Worm (Caenorhabditis elegans) whole organism, young adult: ENCODE results near the gene ceh-86.

Experiments
- B0336.3 ChIP-seq: fragments of 200-800 bp; sonication (Bioruptor generic); IDR thresholded peaks from 2 replicates; pipeline ENCODE4 v1.3.6; 2022; ENCODE audit warnings: missing genetic modification characterization, missing compliant biosample characterization
- F22D6.2 ChIP-seq: sonication (generic microtip); optimal IDR thresholded peaks from 2 replicates; lab custom pipeline; 2016; ENCODE audit warnings: mild to moderate bottlenecking, missing genetic modification characterization, missing compliant biosample characterization
- F23B12.7 ChIP-seq: sonication (generic microtip); optimal IDR thresholded peaks from 2 replicates; lab custom pipeline; 2017; ENCODE audit warnings: missing genetic modification characterization, mild to moderate bottlenecking, missing compliant biosample characterization, antibody characterized with exemption, moderate library complexity; ENCODE audit not compliant: insufficient read depth
- F49E8.2 ChIP-seq: sonication (generic microtip); optimal IDR thresholded peaks from 3 replicates; lab custom pipeline; 2017; ENCODE audit warnings: missing genetic modification characterization, mild to moderate bottlenecking, missing compliant biosample characterization, antibody characterized with exemption, moderate library complexity; ENCODE audit not compliant: insufficient read depth
- F52B5.7 ChIP-seq: sonication (generic microtip); optimal IDR thresholded peaks from 2 replicates; lab custom pipeline; 2016; ENCODE audit warnings: mild to moderate bottlenecking, missing genetic modification characterization, missing compliant biosample characterization
- K11D2.4 ChIP-seq: fragments of 200-800 bp; sonication (Bioruptor generic); IDR thresholded peaks from 2 replicates; pipeline ENCODE4 v1.3.6; 2022; ENCODE audit warnings: missing genetic modification reagents, missing genetic modification characterization, missing compliant biosample characterization
- Y53F4B.3 ChIP-seq: fragments of 200-800 bp; sonication (Bioruptor generic); IDR thresholded peaks from 2 replicates; pipeline ENCODE4 v1.3.6; 2022; ENCODE audit warnings: missing genetic modification reagents, missing genetic modification characterization, missing compliant biosample characterization
- Y79H2A.3 ChIP-seq: fragments of 200-800 bp; sonication (Bioruptor generic); conservative IDR thresholded peaks from 2 replicates; pipeline ENCODE4 v1.3.6; 2022; ENCODE audit warnings: missing genetic modification reagents, missing genetic modification characterization, missing compliant biosample characterization
- Y95B8A.8 ChIP-seq: fragments of 200-800 bp; sonication (Bioruptor generic); IDR thresholded peaks from 2 replicates; pipeline ENCODE4 v1.3.6; 2022; ENCODE audit warnings: missing genetic modification reagents, missing genetic modification characterization, missing compliant biosample characterization
- aptf-2 ChIP-seq: fragments of 200-800 bp; sonication (Bioruptor generic); conservative IDR thresholded peaks from 2 replicates; pipeline ENCODE4 v1.3.6; 2022; ENCODE audit warnings: missing genetic modification reagents, missing genetic modification characterization, missing compliant biosample characterization
- attf-5 ChIP-seq: fragments of 200-800 bp; sonication (Bioruptor generic); optimal IDR thresholded peaks from 2 replicates; lab custom pipeline; 2018; ENCODE audit warnings: mild to moderate bottlenecking, missing genetic modification characterization, missing compliant biosample characterization
- attf-6 ChIP-seq: fragments of 200-800 bp; sonication (Bioruptor generic); IDR thresholded peaks from 2 replicates; pipeline ENCODE4 v1.3.6; 2022; ENCODE audit warnings: missing genetic modification reagents, missing genetic modification characterization, missing compliant biosample characterization
- bed-1 ChIP-seq: fragments of 200-800 bp; sonication (Bioruptor generic); IDR thresholded peaks from 2 replicates; pipeline ENCODE4 v1.3.6; 2022; ENCODE audit warnings: missing genetic modification reagents, missing genetic modification characterization, missing compliant biosample characterization
- ceh-27 ChIP-seq: fragments of 200-800 bp; sonication (Bioruptor generic); optimal IDR thresholded peaks from 2 replicates; lab custom pipeline; 2018; ENCODE audit warnings: mild to moderate bottlenecking, missing genetic modification characterization, moderate library complexity, missing compliant biosample characterization
- chd-7 ChIP-seq: sonication (generic microtip); optimal IDR thresholded peaks from 2 replicates; lab custom pipeline; 2016; ENCODE audit warnings: mild to moderate bottlenecking, missing genetic modification characterization, moderate library complexity, missing compliant biosample characterization
- efl-1 ChIP-seq: fragments of 150-350 bp; optimal IDR thresholded peaks from 2 replicates; lab custom pipeline; 2014; ENCODE audit warnings: missing biosample characterization, missing genetic modification reagents, missing genetic modification characterization
- egl-44 ChIP-seq: fragments of 200-800 bp; sonication (Bioruptor generic); IDR thresholded peaks from 2 replicates; pipeline ENCODE4 v1.3.6; 2022; ENCODE audit warnings: missing genetic modification reagents, missing genetic modification characterization, missing compliant biosample characterization
- ekl-4 ChIP-seq: fragments of 200-800 bp; sonication (Bioruptor generic); IDR thresholded peaks from 2 replicates; pipeline ENCODE4 v1.3.6; 2022; ENCODE audit warnings: missing genetic modification reagents, missing genetic modification characterization, missing compliant biosample characterization
- ets-4 ChIP-seq: fragments of 200-800 bp; sonication (Bioruptor generic); optimal IDR thresholded peaks from 2 replicates; lab custom pipeline; 2018; ENCODE audit warnings: mild to moderate bottlenecking, missing genetic modification characterization, missing compliant biosample characterization
- him-1 ChIP-seq: sonication (generic microtip); optimal IDR thresholded peaks from 2 replicates; lab custom pipeline; 2016; ENCODE audit warnings: missing genotype, missing genetic modification reagents, missing genetic modification characterization, missing compliant biosample characterization
- hlh-26 ChIP-seq: fragments of 200-800 bp; sonication (Bioruptor generic); conservative IDR thresholded peaks from 2 replicates; pipeline ENCODE4 v1.3.6; 2022; ENCODE audit warnings: missing genetic modification reagents, missing genetic modification characterization, missing compliant biosample characterization
- hsf-1 ChIP-seq: fragments of 200-800 bp; sonication (Bioruptor generic); IDR thresholded peaks from 2 replicates; pipeline ENCODE4 v1.3.6; 2022; ENCODE audit warnings: missing genetic modification reagents, missing genetic modification characterization, missing compliant biosample characterization
- lir-1 ChIP-seq: fragments of 200-800 bp; sonication (Bioruptor generic); conservative IDR thresholded peaks from 2 replicates; pipeline ENCODE4 v1.3.6; 2022; ENCODE audit warnings: missing genetic modification reagents, missing genetic modification characterization, missing compliant biosample characterization
- madf-10 ChIP-seq: sonication (generic microtip); optimal IDR thresholded peaks from 2 replicates; lab custom pipeline; 2016; ENCODE audit warnings: mild to moderate bottlenecking, missing genetic modification characterization, missing compliant biosample characterization
- madf-3 ChIP-seq: fragments of 200-800 bp; sonication (Bioruptor generic); IDR thresholded peaks from 2 replicates; pipeline ENCODE4 v1.3.6; 2022; ENCODE audit warnings: missing genetic modification reagents, missing genetic modification characterization, missing compliant biosample characterization
- madf-8 ChIP-seq: fragments of 200-800 bp; sonication (Bioruptor generic); conservative IDR thresholded peaks from 2 replicates; pipeline ENCODE4 v1.3.6; 2022; ENCODE audit warnings: missing genetic modification reagents, missing genetic modification characterization, missing compliant biosample characterization
- mcd-1 ChIP-seq: fragments of 200-800 bp; sonication (Bioruptor generic); IDR thresholded peaks from 2 replicates; pipeline ENCODE4 v1.3.6; 2022; ENCODE audit warnings: missing genetic modification reagents, missing genetic modification characterization, missing compliant biosample characterization
- mxl-1 ChIP-seq: sonication (generic microtip); optimal IDR thresholded peaks from 2 replicates; lab custom pipeline; 2016; ENCODE audit warnings: missing genetic modification characterization, missing compliant biosample characterization
- nfyb-1 ChIP-seq: fragments of 200-800 bp; sonication (Bioruptor generic); IDR thresholded peaks from 2 replicates; pipeline ENCODE4 v1.3.6; 2022; ENCODE audit warnings: missing genetic modification reagents, missing genetic modification characterization, missing compliant biosample characterization
- nhr-179 ChIP-seq: sonication (generic microtip); optimal IDR thresholded peaks from 2 replicates; lab custom pipeline; 2016; ENCODE audit warnings: mild to moderate bottlenecking, missing genetic modification characterization, missing compliant biosample characterization
- nhr-27 ChIP-seq: fragments of 200-800 bp; sonication (Bioruptor generic); optimal IDR thresholded peaks from 2 replicates; lab custom pipeline; 2018; ENCODE audit warnings: mild to moderate bottlenecking, missing genetic modification characterization, moderate library complexity, missing compliant biosample characterization
- rcor-1 ChIP-seq: fragments of 200-800 bp; sonication (Bioruptor generic); IDR thresholded peaks from 2 replicates; pipeline ENCODE4 v1.3.6; 2022; ENCODE audit warnings: missing genetic modification reagents, missing genetic modification characterization, missing compliant biosample characterization
- repo-1 ChIP-seq: sonication (generic microtip); optimal IDR thresholded peaks from 2 replicates; lab custom pipeline; 2017; ENCODE audit warnings: mild to moderate bottlenecking, missing genetic modification characterization, missing compliant biosample characterization
- rpc-1 ChIP-seq, 2 experiments: fragments of 150-350 bp in 1 of 2; sonication (generic microtip) in 1 of 2; optimal IDR thresholded peaks; 2 replicates each; lab custom pipeline; 2014 to 2018; ENCODE audit warnings: missing biosample characterization in 1 of 2, missing genetic modification characterization in 1 of 2, missing genetic modification reagents in 1 of 2, missing genotype in 1 of 2
- sea-2 ChIP-seq: fragments of 200-800 bp; sonication (Bioruptor generic); IDR thresholded peaks from 2 replicates; pipeline ENCODE4 v1.3.6; 2022; ENCODE audit warnings: missing genetic modification characterization, missing compliant biosample characterization
- snpc-1.1 ChIP-seq: sonication (generic microtip); optimal IDR thresholded peaks from 2 replicates; lab custom pipeline; 2017; ENCODE audit warnings: missing genetic modification characterization, mild to moderate bottlenecking, missing compliant biosample characterization, antibody characterized with exemption, moderate library complexity, missing genotype, missing genetic modification reagents; ENCODE audit not compliant: insufficient read depth
- snpc-1.3 ChIP-seq: sonication (generic microtip); optimal IDR thresholded peaks from 2 replicates; lab custom pipeline; 2017; ENCODE audit warnings: missing genetic modification characterization, mild to moderate bottlenecking, missing compliant biosample characterization, antibody characterized with exemption, moderate library complexity, missing genotype, missing genetic modification reagents; ENCODE audit not compliant: insufficient read depth
- snpc-3.4 ChIP-seq: sonication (generic microtip); optimal IDR thresholded peaks from 2 replicates; lab custom pipeline; 2017; ENCODE audit warnings: missing genetic modification characterization, mild to moderate bottlenecking, missing compliant biosample characterization, antibody characterized with exemption, moderate library complexity, missing genotype, missing genetic modification reagents
- snpc-4 ChIP-seq, 5 experiments: fragments of 150-350 bp in 1 of 5; sonication (generic microtip) in 4 of 5; optimal IDR thresholded peaks; 2 replicates each; lab custom pipeline; 2014 to 2018; ENCODE audit warnings: missing genetic modification characterization in 5 of 5, missing biosample characterization in 3 of 5, antibody characterized with exemption in 2 of 5, mild to moderate bottlenecking in 2 of 5, missing compliant biosample characterization in 2 of 5, missing genotype in 2 of 5, moderate library complexity in 2 of 5, missing genetic modification reagents in 1 of 5
- somi-1 ChIP-seq: fragments of 200-800 bp; sonication (Bioruptor generic); optimal IDR thresholded peaks from 2 replicates; lab custom pipeline; 2018; ENCODE audit warnings: mild to moderate bottlenecking, missing genetic modification characterization, missing compliant biosample characterization
- sptf-2 ChIP-seq: fragments of 200-800 bp; sonication (Bioruptor generic); optimal IDR thresholded peaks from 2 replicates; lab custom pipeline; 2018; ENCODE audit warnings: mild to moderate bottlenecking, missing genetic modification characterization, missing compliant biosample characterization
- tbx-9 ChIP-seq: sonication (generic microtip); optimal IDR thresholded peaks from 2 replicates; lab custom pipeline; 2016; ENCODE audit warnings: borderline replicate concordance, missing genetic modification characterization, inconsistent platforms, missing compliant biosample characterization
- xnd-1 ChIP-seq: sonication (generic microtip); optimal IDR thresholded peaks from 2 replicates; lab custom pipeline; 2016; ENCODE audit warnings: missing genotype, missing genetic modification reagents, missing genetic modification characterization, missing compliant biosample characterization
- zim-3 ChIP-seq: sonication (generic microtip); optimal IDR thresholded peaks from 2 replicates; lab custom pipeline; 2017; ENCODE audit warnings: mild to moderate bottlenecking, missing genetic modification characterization, moderate library complexity, missing compliant biosample characterization
- ztf-25 ChIP-seq: fragments of 200-800 bp; sonication (Bioruptor generic); IDR thresholded peaks from 2 replicates; pipeline ENCODE4 v1.3.6; 2022; ENCODE audit warnings: missing genetic modification reagents, missing genetic modification characterization, missing compliant biosample characterization

ceh-86 gene

ce11 chrII:2452492-2452891, 20.6 kb upstream of the ceh-86 start (continued):
- TF ChIP-seq K11D2.4 (GFP tag; lab: Robert Waterston, UW) (0 out of 2 replicates have a peak, but pooled peaks have one; percentile 21), ets-4 (GFP tag; lab: Kevin White, UChicago) (no peak), rpc-1 (optimal IDR thresholded peaks at IDR 0.05; lab: Kevin White, UChicago) (no peak), rpc-1 (tag; optimal IDR thresholded peaks at IDR 0.05; lab: Kevin White, UChicago) (no peak), sea-2 (GFP tag; lab: Robert Waterston, UW) (no peak), ztf-25 (GFP tag; lab: Robert Waterston, UW) (no peak), nfyb-1 (GFP tag; lab: Robert Waterston, UW) (peak; percentile 61), madf-3 (GFP tag; lab: Robert Waterston, UW) (0 out of 2 replicates have a peak, but pooled peaks have one; percentile 34), somi-1 (GFP tag; lab: Kevin White, UChicago) (no peak), nhr-179 (no peak), mcd-1 (GFP tag; lab: Robert Waterston, UW) (0 out of 2 replicates have a peak, but pooled peaks have one; percentile 6), lir-1 (GFP tag; lab: Robert Waterston, UW) (no peak), Y79H2A.3 (GFP tag; lab: Robert Waterston, UW) (no peak), B0336.3 (peak; percentile 19; the same call in 1 of the 2 replicates), mxl-1 (no peak)
- TF ChIP-seq, all 124 proteins: peak for 14

DNA sequence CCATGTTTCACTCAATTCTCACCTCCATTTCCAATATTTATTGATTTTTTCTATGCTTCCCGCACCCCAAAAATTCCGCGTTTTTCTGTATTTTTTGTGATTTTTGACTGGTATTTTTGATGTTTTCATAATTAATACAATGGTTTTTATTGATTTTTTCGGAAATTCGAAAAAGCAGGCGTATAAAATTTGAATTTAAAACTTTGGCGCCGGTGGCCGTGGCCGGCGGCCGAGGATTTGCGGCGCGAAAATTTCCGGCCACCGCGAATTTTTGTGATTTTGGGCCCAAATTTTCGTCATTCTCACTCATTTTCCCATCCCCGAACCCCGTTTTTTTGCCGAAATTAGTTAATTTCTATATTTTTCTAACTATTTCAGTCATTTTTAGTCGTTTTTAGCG, 19.1 kb upstream of the ceh-86 start:
- no peak for TF ChIP-seq F22D6.2
- TF ChIP-seq madf-8 (GFP tag; lab: Robert Waterston, UW), result peak; percentile 99
- TF ChIP-seq madf-10, result peak; percentile 24
- peak; percentile 93 for TF ChIP-seq Y95B8A.8 (GFP tag; lab: Robert Waterston, UW)
- TF ChIP-seq F52B5.7 (tag; lab: Kevin White, UChicago), result peak; percentile 15
- TF ChIP-seq sptf-2 (GFP tag; lab: Kevin White, UChicago), result no peak
- peak; percentile 82 for TF ChIP-seq attf-6 (GFP tag; lab: Robert Waterston, UW)
- peak; percentile 82 for TF ChIP-seq snpc-3.4 (tag; lab: Kevin White, UChicago)
- TF ChIP-seq repo-1 (tag; lab: Kevin White, UChicago), result no peak
- peak; percentile 66; the same call in 1 of the 2 replicates for TF ChIP-seq nfyb-1 (GFP tag; lab: Robert Waterston, UW)
- TF ChIP-seq xnd-1, result peak; percentile 98
- TF ChIP-seq hsf-1, result peak; percentile 86
- peak; percentile 31 for TF ChIP-seq ceh-27 (GFP tag; lab: Kevin White, UChicago)
- TF ChIP-seq snpc-4 (GFP tag; optimal IDR thresholded peaks at IDR 0.05; lab: Kevin White, UChicago), result no peak
- TF ChIP-seq snpc-4 (tag; optimal IDR thresholded peaks at IDR 0.05; lab: Kevin White, UChicago), result peak in 2 of 4 experiments; percentile 2 to 36
- no peak for TF ChIP-seq nhr-27 (tag; lab: Kevin White, UChicago)
- TF ChIP-seq tbx-9 (tag; lab: Kevin White, UChicago), result no peak
- 0 out of 2 replicates have a peak, but pooled peaks have one; percentile 83 for TF ChIP-seq bed-1 (GFP tag; lab: Robert Waterston, UW)
- TF ChIP-seq him-1 (tag; lab: Kevin White, UChicago), result peak; percentile 47
- peak; percentile 84 for TF ChIP-seq aptf-2
- TF ChIP-seq zim-3 (tag; lab: Kevin White, UChicago), result no peak
- peak; percentile 9 for TF ChIP-seq somi-1 (GFP tag; lab: Kevin White, UChicago)
- peak; percentile 34 for TF ChIP-seq snpc-1.3 (tag; lab: Kevin White, UChicago)
- no peak for TF ChIP-seq hlh-26 (GFP tag; lab: Robert Waterston, UW)
- TF ChIP-seq ekl-4, result peak; percentile 84
- peak; percentile 25 for TF ChIP-seq chd-7 (tag; lab: Kevin White, UChicago)
- no peak for TF ChIP-seq F23B12.7 (tag; lab: Kevin White, UChicago)
- peak; percentile 97 for TF ChIP-seq efl-1 (GFP tag; lab: Kevin White, UChicago)
- peak; percentile 51 for TF ChIP-seq attf-5 (GFP tag; lab: Kevin White, UChicago)
- TF ChIP-seq Y53F4B.3 (GFP tag; lab: Robert Waterston, UW), result no peak
- TF ChIP-seq snpc-1.1 (tag; lab: Kevin White, UChicago), result no peak
- peak; percentile 80 for TF ChIP-seq rcor-1 (GFP tag; lab: Robert Waterston, UW)
- no peak for TF ChIP-seq egl-44 (GFP tag; lab: Robert Waterston, UW)
- TF ChIP-seq F49E8.2 (tag; lab: Kevin White, UChicago), result peak; percentile 37
